Worm (Caenorhabditis elegans) whole organism, L1 larva: ENCODE data around the gene F22H10.6.

Experiments used
- ama-1 ChIP-seq: fragments of 150-350 bp; optimal IDR thresholded peaks from 2 replicates; lab custom pipeline; 2014
- ceh-82 ChIP-seq, 3 experiments: fragments of 150-350 bp in 1 of 3; sonication (generic microtip) in 2 of 3; optimal IDR thresholded peaks; 2 replicates each; lab custom pipeline; 2014 to 2017; ENCODE audit warnings: missing biosample characterization in 3 of 3, missing genetic modification characterization in 3 of 3
- efl-1 ChIP-seq, 4 experiments: fragments of 150-350 bp; optimal IDR thresholded peaks in 3 of 4; peaks in 1 of 4; 1 replicate in 1 of 4; 2 replicates in 3 of 4; lab custom pipeline; 2014; ENCODE audit warnings: missing biosample characterization in 2 of 4, missing genetic modification characterization in 2 of 4, missing genetic modification reagents in 2 of 4
- lin-13 ChIP-seq: fragments of 150-350 bp; optimal IDR thresholded peaks from 2 replicates; lab custom pipeline; 2014; ENCODE audit warnings: missing biosample characterization, missing genetic modification reagents, missing genetic modification characterization
- nhr-12 ChIP-seq: sonication (generic microtip); optimal IDR thresholded peaks from 2 replicates; lab custom pipeline; 2017; ENCODE audit warnings: missing biosample characterization, missing genetic modification characterization
- nhr-237 ChIP-seq: fragments of 150-350 bp; optimal IDR thresholded peaks from 2 replicates; lab custom pipeline; 2014; ENCODE audit warnings: missing biosample characterization, missing genetic modification characterization
- nhr-77 ChIP-seq: fragments of 150-350 bp; optimal IDR thresholded peaks from 2 replicates; lab custom pipeline; 2014; ENCODE audit warnings: missing biosample characterization, missing genetic modification characterization
- nhr-90 ChIP-seq: sonication (generic microtip); optimal IDR thresholded peaks from 2 replicates; lab custom pipeline; 2016; ENCODE audit warnings: mild to moderate bottlenecking, missing genetic modification characterization, missing compliant biosample characterization; ENCODE audit not compliant: poor library complexity
- pax-3 ChIP-seq: fragments of 200-800 bp; sonication (Bioruptor generic); optimal IDR thresholded peaks from 2 replicates; lab custom pipeline; 2018; ENCODE audit warnings: mild to moderate bottlenecking, missing genetic modification characterization, moderate library complexity, missing compliant biosample characterization
- skn-1 ChIP-seq: fragments of 150-350 bp; optimal IDR thresholded peaks from 2 replicates; lab custom pipeline; 2014; ENCODE audit warnings: missing biosample characterization, missing genetic modification characterization
- snu-23 ChIP-seq: sonication (generic microtip); optimal IDR thresholded peaks from 2 replicates; lab custom pipeline; 2016; ENCODE audit warnings: missing genetic modification characterization, missing compliant biosample characterization
- sox-4 ChIP-seq: sonication (generic microtip); optimal IDR thresholded peaks from 2 replicates; lab custom pipeline; 2016; ENCODE audit warnings: missing genetic modification characterization, missing compliant biosample characterization
- unc-98 ChIP-seq: fragments of 200-800 bp; sonication (Bioruptor generic); IDR thresholded peaks from 2 replicates; pipeline ENCODE4 v1.3.6; 2022; ENCODE audit warnings: missing genetic modification characterization, missing compliant biosample characterization

DNA sequence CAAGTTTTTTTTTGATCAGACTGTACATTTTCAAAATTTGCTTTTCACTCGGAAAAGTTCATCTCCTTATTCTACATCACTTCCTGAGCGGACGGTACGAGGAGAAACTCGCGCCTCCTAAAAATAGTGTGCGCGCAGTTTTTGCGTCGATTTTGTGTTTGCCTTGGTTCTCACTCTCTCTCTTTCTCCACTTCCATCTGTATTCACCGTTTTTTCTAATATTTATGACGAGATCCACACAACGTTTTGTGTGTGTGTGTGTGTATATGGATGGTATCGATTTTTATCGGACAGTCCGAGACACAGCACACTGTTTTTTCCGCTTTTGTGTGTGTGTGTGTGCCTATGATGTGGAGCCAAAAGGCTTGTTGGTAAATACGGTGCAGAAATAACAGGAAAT is 42.3 kb upstream of the F22H10.6 start:
- no peak for TF ChIP-seq ama-1
- TF ChIP-seq nhr-77 (tag; lab: Kevin White, UChicago): peak; percentile 17
- TF ChIP-seq nhr-90 (tag; lab: Kevin White, UChicago): no peak
- no peak for TF ChIP-seq nhr-12
- no peak for TF ChIP-seq lin-13
- no peak for TF ChIP-seq efl-1 (optimal IDR thresholded peaks at IDR 0.05; lab: Kevin White, UChicago)
- TF ChIP-seq efl-1 (GFP tag; optimal IDR thresholded peaks at IDR 0.05 in 1 of 2; lab: Kevin White, UChicago): no peak
- TF ChIP-seq skn-1 (tag; lab: Kevin White, UChicago): no peak
- TF ChIP-seq snu-23 (GFP tag; lab: Kevin White, UChicago): no peak
- no peak for TF ChIP-seq ceh-82 (tag; optimal IDR thresholded peaks at IDR 0.05; lab: Kevin White, UChicago)
- no peak for TF ChIP-seq sox-4 (tag; lab: Kevin White, UChicago)
- no peak for TF ChIP-seq pax-3 (tag; lab: Kevin White, UChicago)
- no peak for TF ChIP-seq unc-98 (GFP tag; lab: Robert Waterston, UW)
- no peak for TF ChIP-seq nhr-237 (tag; lab: Kevin White, UChicago)
